Fruit fly (Drosophila melanogaster) whole organism, prepupa: ENCODE results near the gene Rbp9.

Source experiments
- Blimp-1 ChIP-seq: fragments of 200-800 bp; sonication (Bioruptor generic); optimal IDR thresholded peaks from 3 replicates; lab custom pipeline; 2017; ENCODE audit warnings: missing biosample characterization, missing genetic modification characterization, mild to moderate bottlenecking, moderate library complexity, missing genetic modification reagents
- CG10631 ChIP-seq: fragments of 200-800 bp; sonication (Bioruptor generic); optimal IDR thresholded peaks from 2 replicates; lab custom pipeline; 2016; ENCODE audit warnings: missing biosample characterization, missing genetic modification characterization
- CG10669 ChIP-seq: fragments of 200-800 bp; sonication (Bioruptor generic); optimal IDR thresholded peaks from 3 replicates; lab custom pipeline; 2018; ENCODE audit warnings: missing biosample characterization, mild to moderate bottlenecking, missing genetic modification characterization, moderate library complexity
- CG11294 ChIP-seq: fragments of 200-800 bp; sonication (Bioruptor generic); IDR thresholded peaks from 2 replicates; pipeline ENCODE4 v1.3.6; 2022; ENCODE audit warnings: missing biosample characterization, missing genetic modification characterization
- CG11762 ChIP-seq: fragments of 200-800 bp; sonication (Bioruptor generic); optimal IDR thresholded peaks from 3 replicates; lab custom pipeline; 2016; ENCODE audit warnings: missing biosample characterization, missing genetic modification characterization; ENCODE audit not compliant: insufficient read depth
- CG11902 ChIP-seq: fragments of 200-800 bp; sonication (Bioruptor generic); optimal IDR thresholded peaks from 3 replicates; lab custom pipeline; 2016; ENCODE audit warnings: missing biosample characterization, missing genetic modification characterization
- CG15336 ChIP-seq: fragments of 200-800 bp; sonication (Bioruptor generic); IDR thresholded peaks from 2 replicates; pipeline ENCODE4 v1.3.6; 2022; ENCODE audit warnings: missing biosample characterization, missing genetic modification characterization
- CG1621 ChIP-seq: fragments of 200-800 bp; sonication (Bioruptor generic); optimal IDR thresholded peaks from 3 replicates; lab custom pipeline; 2018; ENCODE audit warnings: missing biosample characterization, mild to moderate bottlenecking, missing genetic modification characterization
- CG16779 ChIP-seq: fragments of 200-800 bp; sonication (Bioruptor generic); optimal IDR thresholded peaks from 3 replicates; lab custom pipeline; 2017; ENCODE audit warnings: missing biosample characterization, mild to moderate bottlenecking, missing genetic modification characterization
- CG3032 ChIP-seq: fragments of 200-800 bp; optimal IDR thresholded peaks from 2 replicates; lab custom pipeline; 2019; ENCODE audit warnings: missing biosample characterization, mild to moderate bottlenecking, missing genetic modification characterization, moderate library complexity
- CG32006 ChIP-seq: fragments of 200-800 bp; sonication (Bioruptor generic); optimal IDR thresholded peaks from 3 replicates; lab custom pipeline; 2017; ENCODE audit warnings: missing biosample characterization, mild to moderate bottlenecking, missing genetic modification characterization
- CG3919 ChIP-seq: fragments of 200-800 bp; sonication (Bioruptor generic); optimal IDR thresholded peaks from 3 replicates; lab custom pipeline; 2016; ENCODE audit warnings: missing biosample characterization, missing genetic modification characterization
- CG6163 ChIP-seq: fragments of 200-800 bp; sonication (Bioruptor generic); IDR thresholded peaks from 3 replicates; pipeline ENCODE4 v1.3.6; 2022; ENCODE audit warnings: missing biosample characterization, missing genetic modification characterization
- CG6276 ChIP-seq: fragments of 200-800 bp; sonication (Bioruptor generic); optimal IDR thresholded peaks from 2 replicates; lab custom pipeline; 2017; ENCODE audit warnings: missing biosample characterization, mild to moderate bottlenecking, missing genetic modification characterization
- CG6792 ChIP-seq: fragments of 200-800 bp; sonication (Bioruptor generic); optimal IDR thresholded peaks from 3 replicates; lab custom pipeline; 2016; ENCODE audit warnings: missing biosample characterization, missing genetic modification characterization
- CG6808 ChIP-seq: fragments of 200-800 bp; sonication (Bioruptor generic); optimal IDR thresholded peaks from 3 replicates; lab custom pipeline; 2017; ENCODE audit warnings: missing biosample characterization, missing genetic modification characterization, mild to moderate bottlenecking, moderate library complexity, missing genetic modification reagents
- CG6854 ChIP-seq: fragments of 200-800 bp; sonication (Bioruptor generic); optimal IDR thresholded peaks from 2 replicates; lab custom pipeline; 2017; ENCODE audit warnings: missing biosample characterization, mild to moderate bottlenecking, missing genetic modification characterization
- CG7368 ChIP-seq: fragments of 200-800 bp; sonication (Bioruptor generic); optimal IDR thresholded peaks from 3 replicates; lab custom pipeline; 2016; ENCODE audit warnings: missing biosample characterization, missing genetic modification characterization
- CG8119 ChIP-seq: fragments of 200-800 bp; sonication (Bioruptor generic); IDR thresholded peaks from 3 replicates; pipeline ENCODE4 v1.3.6; 2022; ENCODE audit warnings: missing biosample characterization, missing genetic modification characterization
- Eip75B ChIP-seq: fragments of 200-800 bp; sonication (Bioruptor generic); optimal IDR thresholded peaks from 3 replicates; lab custom pipeline; 2016; ENCODE audit warnings: missing biosample characterization, missing genetic modification characterization
- Eip78C ChIP-seq: fragments of 200-800 bp; sonication (Bioruptor generic); peaks from one replicate; lab custom pipeline; 2016; ENCODE audit warnings: missing biosample characterization, missing genetic modification characterization
- Ets21C ChIP-seq: fragments of 200-800 bp; sonication (Bioruptor generic); optimal IDR thresholded peaks from 3 replicates; lab custom pipeline; 2016; ENCODE audit warnings: missing biosample characterization, missing genetic modification characterization
- Ets96B ChIP-seq: fragments of 200-800 bp; optimal IDR thresholded peaks from 2 replicates; lab custom pipeline; 2019; ENCODE audit warnings: missing biosample characterization, mild to moderate bottlenecking, missing genetic modification characterization, moderate library complexity
- Gug ChIP-seq: fragments of 200-800 bp; sonication (Bioruptor generic); IDR thresholded peaks from 2 replicates; pipeline ENCODE4 v1.3.6; 2022; ENCODE audit warnings: missing biosample characterization, missing genetic modification characterization
- Hr38 ChIP-seq: sonication (Bioruptor generic); optimal IDR thresholded peaks from 2 replicates; lab custom pipeline; 2016; ENCODE audit warnings: missing biosample characterization, missing genetic modification characterization
- Hr39 ChIP-seq: fragments of 200-800 bp; sonication (Bioruptor generic); optimal IDR thresholded peaks from 2 replicates; lab custom pipeline; 2016; ENCODE audit warnings: missing biosample characterization, missing genetic modification characterization
- Hr4 ChIP-seq: fragments of 200-800 bp; sonication (Bioruptor generic); optimal IDR thresholded peaks from 3 replicates; lab custom pipeline; 2016; ENCODE audit warnings: missing biosample characterization, missing genetic modification characterization
- Lpt ChIP-seq: fragments of 200-800 bp; sonication (Bioruptor generic); optimal IDR thresholded peaks from 3 replicates; lab custom pipeline; 2016; ENCODE audit warnings: missing biosample characterization, missing genetic modification characterization
- Met ChIP-seq: fragments of 200-800 bp; sonication (Bioruptor generic); optimal IDR thresholded peaks from 3 replicates; lab custom pipeline; 2016; ENCODE audit warnings: missing biosample characterization, missing genetic modification characterization
- Smox ChIP-seq: fragments of 200-800 bp; sonication (Bioruptor generic); optimal IDR thresholded peaks from 3 replicates; lab custom pipeline; 2016; ENCODE audit warnings: missing biosample characterization, missing genetic modification characterization
- Sox102F ChIP-seq: fragments of 200-800 bp; sonication (Bioruptor generic); optimal IDR thresholded peaks from 2 replicates; lab custom pipeline; 2016; ENCODE audit warnings: missing biosample characterization, mild to moderate bottlenecking, missing genetic modification characterization
- Sox14 ChIP-seq: fragments of 200-800 bp; sonication (Bioruptor generic); optimal IDR thresholded peaks from 3 replicates; lab custom pipeline; 2016; ENCODE audit warnings: missing biosample characterization, missing genetic modification characterization
- Sox15 ChIP-seq: fragments of 200-800 bp; sonication (Bioruptor generic); optimal IDR thresholded peaks from 3 replicates; lab custom pipeline; 2016; ENCODE audit warnings: missing biosample characterization, missing genetic modification characterization
- achi ChIP-seq: fragments of 200-800 bp; sonication (Bioruptor generic); optimal IDR thresholded peaks from 3 replicates; lab custom pipeline; 2016; ENCODE audit warnings: missing biosample characterization, missing genetic modification characterization
- acj6 ChIP-seq: fragments of 200-800 bp; sonication (Bioruptor generic); optimal IDR thresholded peaks from 3 replicates; lab custom pipeline; 2016; ENCODE audit warnings: missing biosample characterization, missing genetic modification characterization
- cyc ChIP-seq: fragments of 200-800 bp; sonication (Bioruptor generic); optimal IDR thresholded peaks from 3 replicates; lab custom pipeline; 2016; ENCODE audit warnings: missing biosample characterization, missing genetic modification characterization
- dac ChIP-seq: fragments of 200-800 bp; sonication (Bioruptor generic); optimal IDR thresholded peaks from 2 replicates; lab custom pipeline; 2017; ENCODE audit warnings: missing biosample characterization, mild to moderate bottlenecking, missing genetic modification characterization
- dsx ChIP-seq: fragments of 200-800 bp; optimal IDR thresholded peaks from 3 replicates; lab custom pipeline; 2019; ENCODE audit warnings: missing biosample characterization, mild to moderate bottlenecking, missing genetic modification characterization, moderate library complexity; ENCODE audit not compliant: poor library complexity, severe bottlenecking
- eg ChIP-seq: fragments of 200-800 bp; sonication (Bioruptor generic); IDR thresholded peaks from 3 replicates; pipeline ENCODE4 v1.3.6; 2022; ENCODE audit warnings: missing biosample characterization, missing genetic modification characterization
- esn ChIP-seq: fragments of 200-800 bp; sonication (Bioruptor generic); optimal IDR thresholded peaks from 2 replicates; lab custom pipeline; 2016; ENCODE audit warnings: missing biosample characterization, mild to moderate bottlenecking, missing genetic modification characterization, moderate library complexity
- fd59A ChIP-seq: fragments of 200-800 bp; sonication (Bioruptor generic); optimal IDR thresholded peaks from 2 replicates; lab custom pipeline; 2017; ENCODE audit warnings: missing biosample characterization, mild to moderate bottlenecking, missing genetic modification characterization, missing genetic modification reagents
- fd85E ChIP-seq: fragments of 200-800 bp; sonication (Bioruptor generic); optimal IDR thresholded peaks from 3 replicates; lab custom pipeline; 2016; ENCODE audit warnings: missing biosample characterization, missing genetic modification characterization
- fkh ChIP-seq: fragments of 200-800 bp; sonication (Bioruptor generic); optimal IDR thresholded peaks from 3 replicates; lab custom pipeline; 2017; ENCODE audit warnings: missing biosample characterization, mild to moderate bottlenecking, missing genetic modification characterization, moderate library complexity
- lz ChIP-seq: fragments of 200-800 bp; sonication (Bioruptor generic); optimal IDR thresholded peaks from 3 replicates; lab custom pipeline; 2016; ENCODE audit warnings: missing biosample characterization, missing genetic modification characterization
- net ChIP-seq: fragments of 200-800 bp; sonication (Bioruptor generic); optimal IDR thresholded peaks from 3 replicates; lab custom pipeline; 2016; ENCODE audit warnings: missing biosample characterization, missing genetic modification characterization
- pdm3 ChIP-seq: fragments of 200-800 bp; sonication (Bioruptor generic); optimal IDR thresholded peaks from 3 replicates; lab custom pipeline; 2016; ENCODE audit warnings: missing biosample characterization, missing genetic modification characterization
- salr ChIP-seq, 2 experiments: fragments of 200-800 bp; sonication (Bioruptor generic); optimal IDR thresholded peaks; 3 replicates each; lab custom pipeline; 2016 to 2018; ENCODE audit warnings: missing biosample characterization in 2 of 2, missing genetic modification characterization in 2 of 2, mild to moderate bottlenecking in 1 of 2
- spab ChIP-seq: fragments of 200-800 bp; sonication (Bioruptor generic); optimal IDR thresholded peaks from 2 replicates; lab custom pipeline; 2017; ENCODE audit warnings: missing biosample characterization, mild to moderate bottlenecking, missing genetic modification characterization, missing genetic modification reagents
- ss ChIP-seq, 2 experiments: fragments of 200-800 bp; sonication (Bioruptor generic); optimal IDR thresholded peaks; 2 replicates in 1 of 2; 3 replicates in 1 of 2; lab custom pipeline; 2017 to 2018; ENCODE audit warnings: mild to moderate bottlenecking in 2 of 2, missing biosample characterization in 2 of 2, missing genetic modification characterization in 2 of 2, moderate library complexity in 1 of 2
- svp ChIP-seq: fragments of 200-800 bp; sonication (Bioruptor generic); peaks from one replicate; lab custom pipeline; 2016; ENCODE audit warnings: missing biosample characterization, missing genetic modification characterization
- topi ChIP-seq: fragments of 200-800 bp; sonication (Bioruptor generic); optimal IDR thresholded peaks from 3 replicates; lab custom pipeline; 2016; ENCODE audit warnings: missing biosample characterization, missing genetic modification characterization
- vri ChIP-seq: fragments of 200-800 bp; sonication (Bioruptor generic); optimal IDR thresholded peaks from 3 replicates; lab custom pipeline; 2016; ENCODE audit warnings: missing biosample characterization, mild to moderate bottlenecking, missing genetic modification characterization

The Rbp9 gene

DNA sequence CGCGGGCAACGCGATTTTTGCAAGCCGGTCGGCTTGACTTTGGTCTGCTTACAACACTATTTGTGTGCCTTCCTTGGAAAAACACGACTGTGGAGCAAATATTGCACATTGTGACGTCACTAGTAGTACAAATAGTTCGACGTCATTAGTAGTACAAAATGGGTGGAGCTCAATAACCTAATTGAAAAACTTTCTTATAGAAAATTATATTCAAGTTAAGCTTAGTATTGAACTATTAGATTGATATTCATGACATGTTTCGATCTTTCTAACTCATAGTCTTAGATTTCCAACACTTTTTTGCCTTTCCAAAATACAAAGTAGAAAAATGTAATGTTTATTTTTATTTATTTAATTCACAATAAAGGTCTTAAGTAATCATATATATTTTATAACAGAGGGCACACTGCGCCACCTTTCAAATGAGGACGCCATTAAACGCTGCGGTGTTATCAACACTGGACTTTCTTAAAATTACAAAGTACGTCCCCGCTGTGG, 17.9 kb downstream of the Rbp9 start, which contains the start of the genes Rrp1 and gammaTub23C:
Gene Rrp1, minus strand, starts transcription at position 70 of the 498 bp plus-strand sequence.
Gene gammaTub23C, plus strand, starts transcription at position 453 of the 498 bp plus-strand sequence.
- TF ChIP-seq Gug (GFP tag; lab: Robert Waterston, UW) (peak; percentile 66), salr (GFP tag; optimal IDR thresholded peaks at IDR 0.05; lab: Kevin White, UChicago) (peak in 1 of 2 experiments; percentile 53), net (GFP tag; lab: Kevin White, UChicago) (peak; percentile 89), Ets21C (GFP tag; lab: Kevin White, UChicago) (peak; percentile 80), CG7368 (no peak), esn (GFP tag; lab: Kevin White, UChicago) (peak; percentile 94), fd59A (GFP tag; lab: Kevin White, UChicago) (peak; percentile 88), Sox15 (GFP tag; lab: Kevin White, UChicago) (peak; percentile 94), CG15336 (GFP tag; lab: Robert Waterston, UW) (peak; percentile 86), Smox (GFP tag; lab: Kevin White, UChicago) (peak; percentile 85), CG11294 (GFP tag; lab: Robert Waterston, UW) (peak; percentile 76), Eip75B (GFP tag; lab: Kevin White, UChicago) (peak; percentile 82), dac (peak; percentile 79), eg (peak; percentile 85), Eip78C (GFP tag; lab: Kevin White, UChicago) (peak; percentile 97), CG16779 (no peak), topi (GFP tag; lab: Kevin White, UChicago) (peak; percentile 89), CG6792 (GFP tag; lab: Kevin White, UChicago) (peak; percentile 89), vri (GFP tag; lab: Kevin White, UChicago) (no peak), CG3032 (peak; percentile 90), Sox14 (GFP tag; lab: Kevin White, UChicago) (peak; percentile 87), svp (GFP tag; lab: Kevin White, UChicago) (no peak), fkh (GFP tag; lab: Kevin White, UChicago) (peak; percentile 92), CG6276 (GFP tag; lab: Kevin White, UChicago) (no peak), CG10669 (GFP tag; lab: Kevin White, UChicago) (peak; percentile 87), CG6163 (GFP tag; lab: Robert Waterston, UW) (peak; percentile 76), Met (GFP tag; lab: Kevin White, UChicago) (peak; percentile 84), pdm3 (GFP tag; lab: Kevin White, UChicago) (peak; percentile 91), lz (GFP tag; lab: Kevin White, UChicago) (peak; percentile 89), ss (GFP tag; optimal IDR thresholded peaks at IDR 0.05; lab: Kevin White, UChicago) (peak; percentile 78 to 91), achi (GFP tag; lab: Kevin White, UChicago) (peak; percentile 91), CG6854 (GFP tag; lab: Kevin White, UChicago) (peak; percentile 40), CG1621 (peak; percentile 66), CG10631 (GFP tag; lab: Kevin White, UChicago) (peak; percentile 94), CG11902 (GFP tag; lab: Kevin White, UChicago) (peak; percentile 93), Hr38 (GFP tag; lab: Kevin White, UChicago) (no peak), CG3919 (GFP tag; lab: Kevin White, UChicago) (peak; percentile 91), Hr39 (GFP tag; lab: Kevin White, UChicago) (peak; percentile 88), CG32006 (GFP tag; lab: Kevin White, UChicago) (peak; percentile 96), dsx (GFP tag; lab: Kevin White, UChicago) (peak; percentile 90), Blimp-1 (GFP tag; lab: Kevin White, UChicago) (peak; percentile 82), fd85E (GFP tag; lab: Kevin White, UChicago) (no peak), CG11762 (GFP tag; lab: Kevin White, UChicago) (peak; percentile 90), CG8119 (GFP tag; lab: Robert Waterston, UW) (peak; percentile 88), Ets96B (tag; lab: Kevin White, UChicago) (peak; percentile 87), Hr4 (GFP tag; lab: Kevin White, UChicago) (peak; percentile 91), Sox102F (GFP tag; lab: Kevin White, UChicago) (peak; percentile 84), CG6808 (peak; percentile 90), spab (GFP tag; lab: Kevin White, UChicago) (peak; percentile 84), acj6 (GFP tag; lab: Kevin White, UChicago) (peak; percentile 92), Lpt (GFP tag; lab: Kevin White, UChicago) (peak; percentile 88), cyc (GFP tag; lab: Kevin White, UChicago) (peak; percentile 88)
